Fruit fly (Drosophila melanogaster): ENCODE data around the gene CG9331.

dm6 chr2L:20780768-20781167 is 41.9 kb upstream of the CG9331 start:
- TF ChIP-seq psq (optimal IDR thresholded peaks at IDR 0.05) (no peak), pan (optimal IDR thresholded peaks at IDR 0.05) (no peak)

Data from whole organism.